Worm (Caenorhabditis elegans) whole organism, mixed stage, embryonic: ENCODE results near the gene M176.4.

Experiments used
- lin-13 ChIP-seq: fragments of 150-350 bp; optimal IDR thresholded peaks from 2 replicates; lab custom pipeline; 2014; ENCODE audit warnings: missing biosample characterization, missing genetic modification characterization
- lin-32 ChIP-seq: fragments of 200-800 bp; sonication (Bioruptor generic); optimal IDR thresholded peaks from 2 replicates; lab custom pipeline; 2018; ENCODE audit warnings: mild to moderate bottlenecking, missing genetic modification characterization, missing compliant biosample characterization
- lsy-2 ChIP-seq: fragments of 150-350 bp; optimal IDR thresholded peaks from 2 replicates; lab custom pipeline; 2014; ENCODE audit warnings: missing biosample characterization, missing genetic modification characterization
- nhr-28 ChIP-seq: fragments of 150-350 bp; optimal IDR thresholded peaks from 2 replicates; lab custom pipeline; 2014; ENCODE audit warnings: missing biosample characterization, missing genetic modification characterization
- pha-4 ChIP-seq: fragments of 150-350 bp; optimal IDR thresholded peaks from 2 replicates; lab custom pipeline; 2018; ENCODE audit warnings: missing biosample characterization, missing genetic modification reagents, missing genetic modification characterization
- sptf-1 ChIP-seq: sonication (generic microtip); optimal IDR thresholded peaks from 2 replicates; lab custom pipeline; 2017; ENCODE audit warnings: mild to moderate bottlenecking, missing genetic modification characterization, moderate library complexity, missing compliant biosample characterization
- unc-120 ChIP-seq: sonication (generic microtip); optimal IDR thresholded peaks from 2 replicates; lab custom pipeline; 2017; ENCODE audit warnings: missing genetic modification characterization, missing compliant biosample characterization; ENCODE audit not compliant: poor library complexity, severe bottlenecking
- zip-8 ChIP-seq: fragments of 150-350 bp; optimal IDR thresholded peaks from 2 replicates; lab custom pipeline; 2014; ENCODE audit warnings: missing biosample characterization, missing genetic modification characterization

ce11 chrII:9440060-9440459, 21.9 kb downstream of the M176.4 start, which contains the start of gene chil-17:
- TF ChIP-seq lsy-2 (tag; lab: Kevin White, UChicago), result no peak
- no peak for TF ChIP-seq pha-4 (tag; lab: Kevin White, UChicago)
- TF ChIP-seq lin-32, result no peak
- TF ChIP-seq unc-120 (tag; lab: Kevin White, UChicago), result no peak
- TF ChIP-seq sptf-1 (tag; lab: Kevin White, UChicago), result no peak
- no peak for TF ChIP-seq lin-13 (tag; lab: Kevin White, UChicago)
- no peak for TF ChIP-seq zip-8 (tag; lab: Kevin White, UChicago)
- no peak for TF ChIP-seq nhr-28 (tag; lab: Kevin White, UChicago)
